Worm (Caenorhabditis elegans) whole organism, L4 larva: ENCODE results near the gene bus-18.

Source experiments
- F26F4.8 ChIP-seq: fragments of 200-800 bp; sonication (Bioruptor generic); conservative IDR thresholded peaks from 2 replicates; pipeline ENCODE4 v1.3.6; 2022; ENCODE audit warnings: missing genetic modification characterization, missing compliant biosample characterization
- F49E8.2 ChIP-seq: sonication (generic microtip); optimal IDR thresholded peaks from 2 replicates; lab custom pipeline; 2016; ENCODE audit warnings: missing compliant biosample characterization, mild to moderate bottlenecking, missing genetic modification characterization, borderline replicate concordance
- T20F7.1 ChIP-seq: fragments of 200-800 bp; sonication (Bioruptor generic); optimal IDR thresholded peaks from 2 replicates; lab custom pipeline; 2018; ENCODE audit warnings: mild to moderate bottlenecking, missing genetic modification characterization, missing compliant biosample characterization
- Y75B8A.6 ChIP-seq: fragments of 200-800 bp; sonication (Bioruptor generic); IDR thresholded peaks from 2 replicates; pipeline ENCODE4 v1.3.6; 2022; ENCODE audit warnings: missing genetic modification reagents, missing genetic modification characterization, missing compliant biosample characterization
- aha-1 ChIP-seq: fragments of 150-350 bp; peaks from one replicate; lab custom pipeline; 2014; ENCODE audit warnings: missing biosample characterization, missing genetic modification characterization
- aly-2 ChIP-seq: sonication (generic microtip); optimal IDR thresholded peaks from 2 replicates; lab custom pipeline; 2018; ENCODE audit warnings: missing biosample characterization, missing genetic modification characterization
- ceh-28 ChIP-seq: fragments of 150-350 bp; optimal IDR thresholded peaks from 2 replicates; lab custom pipeline; 2014; ENCODE audit warnings: missing biosample characterization, missing genetic modification reagents, missing genetic modification characterization
- ceh-32 ChIP-seq: sonication (generic microtip); optimal IDR thresholded peaks from 2 replicates; lab custom pipeline; 2016; ENCODE audit warnings: mild to moderate bottlenecking, missing genetic modification characterization, missing compliant biosample characterization; ENCODE audit not compliant: poor library complexity
- ceh-44 ChIP-seq: fragments of 200-800 bp; sonication (Bioruptor generic); IDR thresholded peaks from 2 replicates; pipeline ENCODE4 v1.3.6; 2022; ENCODE audit warnings: missing genetic modification reagents, missing genetic modification characterization, missing compliant biosample characterization
- cey-2 ChIP-seq: sonication (generic microtip); optimal IDR thresholded peaks from 3 replicates; lab custom pipeline; 2017; ENCODE audit warnings: missing genetic modification characterization, mild to moderate bottlenecking, missing compliant biosample characterization, antibody characterized with exemption, borderline replicate concordance; ENCODE audit not compliant: insufficient read depth
- ctbp-1 ChIP-seq: fragments of 200-800 bp; sonication (Bioruptor generic); IDR thresholded peaks from 2 replicates; pipeline ENCODE4 v1.3.6; 2022; ENCODE audit warnings: missing genetic modification reagents, missing genetic modification characterization, missing compliant biosample characterization
- daf-12 ChIP-seq: fragments of 150-350 bp; optimal IDR thresholded peaks from 2 replicates; lab custom pipeline; 2014; ENCODE audit warnings: missing biosample characterization, missing genetic modification reagents, missing genetic modification characterization
- daf-16 ChIP-seq, 3 experiments: sonication (generic microtip); optimal IDR thresholded peaks; 2 replicates each; lab custom pipeline; 2016 to 2017; ENCODE audit warnings: missing genetic modification characterization in 3 of 3, missing genetic modification reagents in 3 of 3, mild to moderate bottlenecking in 2 of 3, missing compliant biosample characterization in 2 of 3, missing biosample characterization in 1 of 3, moderate library complexity in 1 of 3
- dpl-1 ChIP-seq: fragments of 150-350 bp; optimal IDR thresholded peaks from 2 replicates; lab custom pipeline; 2014; ENCODE audit warnings: missing biosample characterization, missing genetic modification reagents, missing genetic modification characterization
- duxl-1 ChIP-seq: sonication (generic microtip); optimal IDR thresholded peaks from 2 replicates; lab custom pipeline; 2016; ENCODE audit warnings: mild to moderate bottlenecking, missing genetic modification characterization, moderate library complexity, missing compliant biosample characterization; ENCODE audit not compliant: poor library complexity
- egl-27 ChIP-seq: sonication (generic microtip); optimal IDR thresholded peaks from 3 replicates; lab custom pipeline; 2017; ENCODE audit warnings: missing biosample characterization, missing genetic modification reagents, missing genetic modification characterization
- fos-1 ChIP-seq: fragments of 150-350 bp; optimal IDR thresholded peaks from 2 replicates; lab custom pipeline; 2014; ENCODE audit warnings: missing biosample characterization, missing genetic modification characterization
- hif-1 ChIP-seq, 2 experiments: sonication (generic microtip); optimal IDR thresholded peaks; 2 replicates each; lab custom pipeline; 2016 to 2017; ENCODE audit warnings: missing compliant biosample characterization in 2 of 2, missing genetic modification characterization in 2 of 2, missing genetic modification reagents in 2 of 2, missing genotype in 2 of 2, mild to moderate bottlenecking in 1 of 2
- hlh-11 ChIP-seq: fragments of 200-800 bp; sonication (Bioruptor generic); optimal IDR thresholded peaks from 2 replicates; lab custom pipeline; 2018; ENCODE audit warnings: mild to moderate bottlenecking, missing genetic modification characterization, missing compliant biosample characterization
- hlh-30 ChIP-seq: sonication (generic microtip); optimal IDR thresholded peaks from 2 replicates; lab custom pipeline; 2017; ENCODE audit warnings: antibody characterized with exemption, mild to moderate bottlenecking, missing genetic modification characterization, missing compliant biosample characterization; ENCODE audit not compliant: insufficient read depth
- jun-1 ChIP-seq: fragments of 150-350 bp; optimal IDR thresholded peaks from 2 replicates; lab custom pipeline; 2014; ENCODE audit warnings: missing biosample characterization, missing genetic modification reagents, missing genetic modification characterization
- lin-15B ChIP-seq: fragments of 150-350 bp; sonication (generic microtip); optimal IDR thresholded peaks from 3 replicates; lab custom pipeline; 2014; ENCODE audit warnings: missing biosample characterization, missing genetic modification characterization
- lin-29 ChIP-seq: fragments of 200-800 bp; sonication (Bioruptor generic); IDR thresholded peaks from 2 replicates; pipeline ENCODE4 v1.3.6; 2022; ENCODE audit warnings: missing genetic modification reagents, missing genetic modification characterization, missing compliant biosample characterization
- lin-38 ChIP-seq: fragments of 200-800 bp; sonication (Bioruptor generic); IDR thresholded peaks from 2 replicates; pipeline ENCODE4 v1.3.6; 2022; ENCODE audit warnings: missing genetic modification reagents, missing genetic modification characterization, missing compliant biosample characterization
- lir-3 ChIP-seq: sonication (generic microtip); optimal IDR thresholded peaks from 2 replicates; lab custom pipeline; 2016; ENCODE audit warnings: mild to moderate bottlenecking, missing genetic modification characterization, missing compliant biosample characterization
- lsy-2 ChIP-seq, 2 experiments: fragments of 150-350 bp in 1 of 2; sonication (generic microtip) in 1 of 2; optimal IDR thresholded peaks; 2 replicates each; lab custom pipeline; 2014 to 2017; ENCODE audit warnings: missing biosample characterization in 2 of 2, missing genetic modification characterization in 2 of 2
- mxl-3 ChIP-seq: fragments of 200-800 bp; sonication (Bioruptor generic); optimal IDR thresholded peaks from 2 replicates; lab custom pipeline; 2018; ENCODE audit warnings: mild to moderate bottlenecking, missing genetic modification characterization, missing compliant biosample characterization
- nhr-10 ChIP-seq: fragments of 150-350 bp; optimal IDR thresholded peaks from 2 replicates; lab custom pipeline; 2014; ENCODE audit warnings: missing biosample characterization, missing genetic modification characterization
- nhr-111 ChIP-seq: fragments of 200-800 bp; sonication (Bioruptor generic); optimal IDR thresholded peaks from 2 replicates; lab custom pipeline; 2018; ENCODE audit warnings: mild to moderate bottlenecking, missing genetic modification characterization, missing compliant biosample characterization
- nhr-25 ChIP-seq: sonication (generic microtip); optimal IDR thresholded peaks from 2 replicates; lab custom pipeline; 2017; ENCODE audit warnings: missing genetic modification characterization, mild to moderate bottlenecking, missing compliant biosample characterization, antibody characterized with exemption, moderate library complexity, borderline replicate concordance; ENCODE audit not compliant: insufficient read depth
- nhr-28 ChIP-seq: fragments of 150-350 bp; optimal IDR thresholded peaks from 2 replicates; lab custom pipeline; 2014; ENCODE audit warnings: missing biosample characterization, missing genetic modification characterization
- nhr-41 ChIP-seq: fragments of 200-800 bp; sonication (Bioruptor generic); IDR thresholded peaks from 2 replicates; pipeline ENCODE4 v1.3.6; 2022; ENCODE audit warnings: missing genetic modification reagents, missing genetic modification characterization, missing compliant biosample characterization
- nhr-48 ChIP-seq: sonication (generic microtip); optimal IDR thresholded peaks from 2 replicates; lab custom pipeline; 2016; ENCODE audit warnings: mild to moderate bottlenecking, missing genetic modification characterization, missing compliant biosample characterization
- nhr-6 ChIP-seq: fragments of 150-350 bp; optimal IDR thresholded peaks from 2 replicates; lab custom pipeline; 2014; ENCODE audit warnings: missing biosample characterization, missing genetic modification characterization
- nhr-77 ChIP-seq: fragments of 150-350 bp; optimal IDR thresholded peaks from 2 replicates; lab custom pipeline; 2014; ENCODE audit warnings: missing biosample characterization, missing genetic modification characterization
- pha-4 ChIP-seq, 2 experiments: fragments of 150-350 bp in 1 of 2; fragments of 200-800 bp in 1 of 2; sonication (Bioruptor generic) in 1 of 2; IDR thresholded peaks in 1 of 2; optimal IDR thresholded peaks in 1 of 2; 2 replicates each; pipeline versions ENCODE4 v1.3.6 to Lab custom; 2014 to 2022; ENCODE audit warnings: missing genetic modification characterization in 2 of 2, missing genetic modification reagents in 2 of 2, missing biosample characterization in 1 of 2, missing compliant biosample characterization in 1 of 2
- php-3 ChIP-seq: fragments of 200-800 bp; sonication (Bioruptor generic); IDR thresholded peaks from 2 replicates; pipeline ENCODE4 v1.3.6; 2022; ENCODE audit warnings: missing genetic modification reagents, missing genetic modification characterization, missing compliant biosample characterization
- pqm-1 ChIP-seq: sonication (generic microtip); optimal IDR thresholded peaks from 2 replicates; lab custom pipeline; 2017; ENCODE audit warnings: missing biosample characterization, missing genetic modification characterization
- rbr-2 ChIP-seq: sonication (generic microtip); optimal IDR thresholded peaks from 2 replicates; lab custom pipeline; 2016; ENCODE audit warnings: missing genotype, missing genetic modification characterization, missing compliant biosample characterization
- sdz-12 ChIP-seq: fragments of 200-800 bp; sonication (Bioruptor generic); optimal IDR thresholded peaks from 2 replicates; lab custom pipeline; 2018; ENCODE audit warnings: mild to moderate bottlenecking, missing genetic modification characterization, missing compliant biosample characterization
- set-16 ChIP-seq: fragments of 200-800 bp; sonication (Bioruptor generic); IDR thresholded peaks from 2 replicates; pipeline ENCODE4 v1.3.6; 2022; ENCODE audit warnings: missing genetic modification reagents, missing genetic modification characterization, missing compliant biosample characterization
- tag-97 ChIP-seq: fragments of 200-800 bp; sonication (Bioruptor generic); IDR thresholded peaks from 2 replicates; pipeline ENCODE4 v1.3.6; 2022; ENCODE audit warnings: missing genetic modification characterization, missing compliant biosample characterization
- unc-39 ChIP-seq: sonication (generic microtip); optimal IDR thresholded peaks from 2 replicates; lab custom pipeline; 2017; ENCODE audit warnings: missing biosample characterization, missing genetic modification characterization
- zag-1 ChIP-seq: fragments of 150-350 bp; optimal IDR thresholded peaks from 2 replicates; lab custom pipeline; 2014; ENCODE audit warnings: missing biosample characterization, missing genetic modification characterization
- zfp-2 ChIP-seq: sonication (generic microtip); optimal IDR thresholded peaks from 2 replicates; lab custom pipeline; 2016; ENCODE audit warnings: mild to moderate bottlenecking, missing genetic modification characterization, missing compliant biosample characterization
- ztf-7 ChIP-seq: fragments of 150-350 bp; optimal IDR thresholded peaks from 2 replicates; lab custom pipeline; 2014; ENCODE audit warnings: missing biosample characterization, missing genetic modification characterization

Gene bus-18

ce11 chrV:11733460-11733859 lies 40.1 kb upstream of the bus-18 start, which contains the start of gene npp-22:
Gene npp-22, minus strand, starts transcription at chrV:11733472.
- TF ChIP-seq zfp-2 = no peak
- no peak for TF ChIP-seq ceh-32
- no peak for TF ChIP-seq unc-39 (tag; lab: Kevin White, UChicago)
- no peak for TF ChIP-seq nhr-41 (GFP tag; lab: Robert Waterston, UW)
- peak; percentile 94 for TF ChIP-seq dpl-1 (GFP tag; lab: Kevin White, UChicago)
- no peak for TF ChIP-seq ceh-28
- no peak for TF ChIP-seq duxl-1 (tag; lab: Kevin White, UChicago)
- TF ChIP-seq nhr-28 = peak; percentile 19
- TF ChIP-seq lin-15B (tag; lab: Kevin White, UChicago) = no peak
- peak; percentile 41 for TF ChIP-seq T20F7.1 (GFP tag; lab: Kevin White, UChicago)
- TF ChIP-seq php-3 (GFP tag; lab: Robert Waterston, UW) = no peak
- no peak for TF ChIP-seq Y75B8A.6 (GFP tag; lab: Robert Waterston, UW)
- TF ChIP-seq ztf-7 (tag; lab: Kevin White, UChicago) = no peak
- peak; percentile 36 for TF ChIP-seq rbr-2 (tag; lab: Kevin White, UChicago)
- TF ChIP-seq sdz-12 (GFP tag; lab: Kevin White, UChicago) = no peak
- TF ChIP-seq pha-4 (GFP tag; IDR thresholded peaks at IDR 0.05; lab: Robert Waterston, UW) = no peak
- peak; percentile 67 for TF ChIP-seq pha-4 (tag; optimal IDR thresholded peaks at IDR 0.05; lab: Kevin White, UChicago)
- TF ChIP-seq lin-38 (GFP tag; lab: Robert Waterston, UW) = peak; percentile 91
- no peak for TF ChIP-seq ctbp-1 (GFP tag; lab: Robert Waterston, UW)
- peak; percentile 34 for TF ChIP-seq nhr-6 (tag; lab: Kevin White, UChicago)
- TF ChIP-seq, all 104 proteins: peak for 7

ce11 chrV:11736896-11737295 lies 36.6 kb upstream of the bus-18 start, which contains the start of gene spe-42:
Gene spe-42, minus strand, starts transcription at chrV:11736996.
- TF ChIP-seq cey-2 (no peak), nhr-48 (tag; lab: Kevin White, UChicago) (no peak), nhr-28 (no peak), jun-1 (no peak), F49E8.2 (tag; lab: Kevin White, UChicago) (no peak), ceh-44 (GFP tag; lab: Robert Waterston, UW) (no peak), aly-2 (tag; lab: Kevin White, UChicago) (no peak), daf-12 (tag; lab: Kevin White, UChicago) (no peak), lin-29 (no peak), nhr-111 (GFP tag; lab: Kevin White, UChicago) (no peak), zfp-2 (no peak), egl-27 (tag; lab: Kevin White, UChicago) (no peak)

ce11 chrV:11737333-11737732 lies 36.2 kb upstream of the bus-18 start:
- TF ChIP-seq lsy-2 (tag; optimal IDR thresholded peaks at IDR 0.05; lab: Kevin White, UChicago) = no peak
- TF ChIP-seq nhr-25 = no peak
- no peak for TF ChIP-seq lir-3 (tag; lab: Kevin White, UChicago)
- TF ChIP-seq nhr-10 (tag; lab: Kevin White, UChicago) = no peak
- no peak for TF ChIP-seq fos-1
- TF ChIP-seq daf-12 (tag; lab: Kevin White, UChicago) = no peak
- TF ChIP-seq, all 104 proteins: peak for 0

ce11 chrV:11739820-11740219 lies 33.7 kb upstream of the bus-18 start, which contains the start of gene T04F3.1:
Gene T04F3.1, plus strand, starts transcription at chrV:11740065.
- TF ChIP-seq hlh-30 (peak; percentile 0), set-16 (GFP tag; lab: Robert Waterston, UW) (no peak), daf-16 (GFP tag; optimal IDR thresholded peaks at IDR 0.05; lab: Kevin White, UChicago) (no peak), daf-16 (tag; optimal IDR thresholded peaks at IDR 0.05; lab: Kevin White, UChicago) (no peak), hlh-11 (tag; lab: Kevin White, UChicago) (peak; percentile 36), zag-1 (tag; lab: Kevin White, UChicago) (no peak), pqm-1 (no peak), ceh-44 (GFP tag; lab: Robert Waterston, UW) (no peak), tag-97 (GFP tag; lab: Robert Waterston, UW) (no peak), hif-1 (tag; optimal IDR thresholded peaks at IDR 0.05; lab: Kevin White, UChicago) (no peak), aha-1 (peak; percentile 57), nhr-28 (peak; percentile 75), nhr-77 (tag; lab: Kevin White, UChicago) (no peak), nhr-48 (tag; lab: Kevin White, UChicago) (peak; percentile 55), F26F4.8 (GFP tag; lab: Robert Waterston, UW) (no peak), mxl-3 (GFP tag; lab: Kevin White, UChicago) (peak; percentile 58)
